Fruit fly (Drosophila melanogaster) whole organism: ENCODE results near the gene CG3434.

ENCODE experiments used
- Dll ChIP-seq: fragments of >200 bp; optimal IDR thresholded peaks from 2 replicates; lab custom pipeline; 2017
- EcR ChIP-seq, 2 experiments: fragments of >200 bp; optimal IDR thresholded peaks; 2 replicates each; lab custom pipeline; 2017; ENCODE audit warnings: missing biosample characterization in 2 of 2, missing genetic modification characterization in 2 of 2, missing genetic modification reagents in 2 of 2
- pan ChIP-seq: fragments of >200 bp; optimal IDR thresholded peaks from 2 replicates; lab custom pipeline; 2017
- usp ChIP-seq: fragments of >200 bp; optimal IDR thresholded peaks from 2 replicates; lab custom pipeline; 2017; ENCODE audit warnings: missing biosample characterization, missing genetic modification characterization, mixed read lengths

DNA sequence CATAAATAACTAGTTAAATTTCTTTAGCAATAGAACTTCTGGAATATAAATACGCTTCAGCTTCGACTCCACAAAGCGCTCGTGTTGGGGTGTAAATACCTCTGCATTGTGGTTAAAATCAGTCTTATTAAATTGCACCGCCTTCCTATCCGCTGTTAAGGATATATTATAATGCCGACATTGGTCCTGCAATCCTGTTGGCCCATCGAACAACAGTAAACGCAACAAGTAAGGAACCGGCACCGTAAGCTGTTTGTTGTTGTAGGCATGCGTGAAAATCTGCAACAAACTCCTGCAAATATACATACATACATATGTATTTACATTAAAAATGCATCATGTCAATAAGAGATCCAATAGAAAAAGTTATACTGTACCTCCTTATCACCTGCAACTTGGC is 4.2 kb downstream of the CG3434 start:
- TF ChIP-seq pan (lab: Kevin White, UChicago) (no peak), EcR (GFP tag; optimal IDR thresholded peaks at IDR 0.05; lab: Kevin White, UChicago) (no peak), Dll (no peak), usp (GFP tag; lab: Kevin White, UChicago) (no peak)
